Worm (Caenorhabditis elegans) whole organism, L2 larva: ENCODE data around the gene fog-2.

Experiments
- C34F6.9 ChIP-seq: fragments of 150-350 bp; optimal IDR thresholded peaks from 2 replicates; lab custom pipeline; 2014; ENCODE audit warnings: missing biosample characterization, missing genetic modification characterization
- R02D3.7 ChIP-seq: fragments of 150-350 bp; optimal IDR thresholded peaks from 2 replicates; lab custom pipeline; 2014; ENCODE audit warnings: missing biosample characterization, missing genetic modification characterization
- aly-2 ChIP-seq: fragments of 150-350 bp; optimal IDR thresholded peaks from 2 replicates; lab custom pipeline; 2014; ENCODE audit warnings: missing biosample characterization, missing genetic modification characterization
- ceh-16 ChIP-seq: fragments of 150-350 bp; optimal IDR thresholded peaks from 2 replicates; lab custom pipeline; 2014; ENCODE audit warnings: missing biosample characterization, missing genetic modification characterization
- lin-39 ChIP-seq: fragments of 150-350 bp; optimal IDR thresholded peaks from 2 replicates; lab custom pipeline; 2014; ENCODE audit warnings: missing biosample characterization, missing genetic modification reagents, missing genetic modification characterization
- mdl-1 ChIP-seq, 2 experiments: fragments of 150-350 bp in 1 of 2; sonication (generic microtip) in 1 of 2; optimal IDR thresholded peaks; 2 replicates each; lab custom pipeline; 2017; ENCODE audit warnings: missing biosample characterization in 2 of 2, missing genetic modification characterization in 2 of 2
- nhr-25 ChIP-seq: fragments of 150-350 bp; sonication (generic microtip); optimal IDR thresholded peaks from 3 replicates; lab custom pipeline; 2014; ENCODE audit warnings: missing biosample characterization, missing genetic modification characterization
- nhr-77 ChIP-seq: fragments of 150-350 bp; optimal IDR thresholded peaks from 2 replicates; lab custom pipeline; 2014; ENCODE audit warnings: missing biosample characterization, missing genetic modification characterization
- peb-1 ChIP-seq: fragments of 150-350 bp; optimal IDR thresholded peaks from 2 replicates; lab custom pipeline; 2014; ENCODE audit warnings: missing biosample characterization, missing genetic modification characterization
- snpc-4 ChIP-seq: fragments of 150-350 bp; optimal IDR thresholded peaks from 2 replicates; lab custom pipeline; 2014; ENCODE audit warnings: missing biosample characterization, missing genetic modification characterization
- zag-1 ChIP-seq: fragments of 150-350 bp; optimal IDR thresholded peaks from 2 replicates; lab custom pipeline; 2014; ENCODE audit warnings: missing biosample characterization, missing genetic modification characterization
- ztf-1 ChIP-seq: fragments of 200-800 bp; sonication (Bioruptor generic); conservative IDR thresholded peaks from 2 replicates; pipeline ENCODE4 v1.3.6; 2022; ENCODE audit warnings: missing genetic modification characterization, missing compliant biosample characterization
- ztf-4 ChIP-seq: fragments of 150-350 bp; optimal IDR thresholded peaks from 2 replicates; lab custom pipeline; 2014; ENCODE audit warnings: missing biosample characterization, missing genetic modification characterization

ce11 chrV:20223725-20224124 lies 24.7 kb downstream of the fog-2 start:
- TF ChIP-seq nhr-77 (tag; lab: Kevin White, UChicago): no peak
- TF ChIP-seq C34F6.9: no peak
- no peak for TF ChIP-seq ztf-1 (GFP tag; lab: Robert Waterston, UW)
- TF ChIP-seq ztf-4 (tag; lab: Kevin White, UChicago): no peak
- TF ChIP-seq nhr-25: no peak
- TF ChIP-seq snpc-4 (tag; lab: Kevin White, UChicago): no peak
- no peak for TF ChIP-seq peb-1 (tag; lab: Kevin White, UChicago)
- no peak for TF ChIP-seq ceh-16
- no peak for TF ChIP-seq aly-2 (tag; lab: Kevin White, UChicago)
- TF ChIP-seq zag-1 (tag; lab: Kevin White, UChicago): no peak
- no peak for TF ChIP-seq R02D3.7
- no peak for TF ChIP-seq mdl-1 (tag; optimal IDR thresholded peaks at IDR 0.05; lab: Kevin White, UChicago)
- TF ChIP-seq lin-39 (tag; lab: Kevin White, UChicago): no peak
